Worm (Caenorhabditis elegans) whole organism, midembryonic: ENCODE results near the gene prdm-14.

Source experiments
- T22C8.4 ChIP-seq: fragments of 200-800 bp; sonication (Bioruptor generic); IDR thresholded peaks from 2 replicates; pipeline ENCODE4 v1.3.6; 2022; ENCODE audit warnings: missing genetic modification characterization, missing compliant biosample characterization
- cog-1 ChIP-seq: sonication (generic microtip); optimal IDR thresholded peaks from 2 replicates; lab custom pipeline; 2016; ENCODE audit warnings: missing genetic modification characterization, missing compliant biosample characterization
- flt-1 ChIP-seq: fragments of 200-800 bp; sonication (Bioruptor generic); IDR thresholded peaks from 2 replicates; pipeline ENCODE4 v1.3.6; 2022; ENCODE audit warnings: missing genetic modification characterization, missing compliant biosample characterization
- klf-2 ChIP-seq: fragments of 200-800 bp; sonication (Bioruptor generic); conservative IDR thresholded peaks from 2 replicates; pipeline ENCODE4 v1.3.6; 2022; ENCODE audit warnings: missing genetic modification reagents, missing genetic modification characterization, missing compliant biosample characterization
- med-1 ChIP-seq: sonication (generic microtip); optimal IDR thresholded peaks from 2 replicates; lab custom pipeline; 2017; ENCODE audit warnings: missing genetic modification characterization, mild to moderate bottlenecking, missing compliant biosample characterization, antibody characterized with exemption, missing genetic modification reagents; ENCODE audit not compliant: insufficient read depth
- ref-1 ChIP-seq: fragments of 200-800 bp; sonication (Bioruptor generic); conservative IDR thresholded peaks from 2 replicates; pipeline ENCODE4 v1.3.6; 2022; ENCODE audit warnings: missing genetic modification reagents, missing genetic modification characterization, missing compliant biosample characterization
- tab-1 ChIP-seq: fragments of 200-800 bp; sonication (Bioruptor generic); IDR thresholded peaks from 2 replicates; pipeline ENCODE4 v1.3.6; 2022; ENCODE audit warnings: missing genetic modification characterization, missing compliant biosample characterization
- ztf-23 ChIP-seq: fragments of 200-800 bp; sonication (Bioruptor generic); IDR thresholded peaks from 2 replicates; pipeline ENCODE4 v1.3.6; 2022; ENCODE audit warnings: missing genetic modification reagents, missing genetic modification characterization, missing compliant biosample characterization
- ztf-29 ChIP-seq: fragments of 200-800 bp; sonication (Bioruptor generic); IDR thresholded peaks from 2 replicates; pipeline ENCODE4 v1.3.6; 2022; ENCODE audit warnings: missing genetic modification reagents, missing genetic modification characterization, missing compliant biosample characterization

Gene prdm-14

DNA sequence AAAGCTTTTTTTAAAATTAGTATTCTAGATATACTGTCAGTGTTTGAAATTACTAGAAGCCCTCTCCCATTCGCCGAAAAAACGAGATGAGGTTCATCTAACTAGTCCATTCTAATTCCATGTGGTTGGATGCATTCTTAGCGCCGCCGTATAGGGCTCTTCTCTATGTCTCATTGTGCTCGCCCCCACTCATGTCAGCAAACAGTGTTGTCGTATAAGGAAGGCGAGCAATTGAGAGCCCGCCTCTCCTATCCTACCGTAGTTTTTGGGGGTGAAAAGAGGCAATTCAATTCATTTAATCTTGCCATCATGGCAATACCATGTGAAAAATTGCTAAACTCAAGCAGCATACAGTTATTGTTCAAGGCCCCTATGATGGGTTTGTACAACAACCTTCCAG lies 2.6 kb downstream of the prdm-14 start, which contains the start of gene F47E1.20:
Gene F47E1.20, plus strand, starts transcription at position 301 of the 400 bp plus-strand sequence.
- TF ChIP-seq cog-1 (tag; lab: Kevin White, UChicago) (no peak), ref-1 (no peak), klf-2 (GFP tag; lab: Robert Waterston, UW) (no peak), ztf-29 (no peak), flt-1 (GFP tag; lab: Robert Waterston, UW) (no peak), ztf-23 (GFP tag; lab: Robert Waterston, UW) (no peak), T22C8.4 (GFP tag; lab: Robert Waterston, UW) (no peak), med-1 (no peak), tab-1 (GFP tag; lab: Robert Waterston, UW) (no peak)

DNA sequence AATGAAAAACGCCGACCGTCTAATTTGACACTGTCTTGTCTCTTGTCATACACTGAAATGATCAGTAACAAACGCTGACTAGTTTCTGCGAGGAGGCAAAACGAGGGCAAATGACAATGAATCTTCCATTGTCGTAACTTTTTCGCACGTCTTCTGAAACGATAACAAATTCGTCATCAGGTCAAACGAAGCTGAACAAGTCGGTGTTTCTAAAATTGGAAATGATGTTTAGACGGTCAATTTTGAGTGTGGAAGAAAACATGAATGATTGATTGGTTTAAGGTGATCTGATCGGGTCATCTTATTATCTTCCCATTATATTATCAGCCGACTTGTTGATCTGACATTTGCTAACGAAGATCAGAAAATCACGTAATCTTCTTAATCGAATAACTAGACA lies 7.4 kb downstream of the prdm-14 start:
- TF ChIP-seq ztf-29 (no peak), ztf-23 (GFP tag; lab: Robert Waterston, UW) (no peak), ref-1 (no peak), tab-1 (GFP tag; lab: Robert Waterston, UW) (no peak), med-1 (no peak), cog-1 (tag; lab: Kevin White, UChicago) (no peak), T22C8.4 (GFP tag; lab: Robert Waterston, UW) (no peak)

DNA sequence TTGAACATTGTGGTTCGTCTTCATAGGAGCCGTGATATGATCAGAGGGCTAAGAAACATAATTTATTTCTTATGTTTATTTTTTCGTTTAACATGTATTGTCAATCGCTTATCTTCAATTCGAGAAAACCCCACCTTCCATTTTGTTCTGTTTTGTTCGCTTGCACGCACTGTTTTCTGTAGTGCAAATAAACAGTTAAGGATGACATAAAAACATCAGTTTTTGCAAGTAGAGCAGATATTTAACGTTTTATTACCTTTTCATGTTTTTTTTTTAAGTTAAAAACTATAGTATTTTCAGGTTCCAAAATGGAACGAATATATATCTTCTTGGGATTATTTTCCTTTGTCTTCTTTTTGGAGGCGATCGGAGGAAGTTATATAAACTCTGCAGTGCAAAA lies 11.3 kb downstream of the prdm-14 start, which contains the start of gene F47E1.2:
Gene F47E1.2, plus strand, starts transcription at position 301 of the 400 bp plus-strand sequence.
- TF ChIP-seq ztf-29 (no peak), klf-2 (GFP tag; lab: Robert Waterston, UW) (no peak), T22C8.4 (GFP tag; lab: Robert Waterston, UW) (no peak), tab-1 (GFP tag; lab: Robert Waterston, UW) (no peak), cog-1 (tag; lab: Kevin White, UChicago) (no peak), ztf-23 (GFP tag; lab: Robert Waterston, UW) (no peak), med-1 (no peak), ref-1 (no peak), flt-1 (GFP tag; lab: Robert Waterston, UW) (no peak)

DNA sequence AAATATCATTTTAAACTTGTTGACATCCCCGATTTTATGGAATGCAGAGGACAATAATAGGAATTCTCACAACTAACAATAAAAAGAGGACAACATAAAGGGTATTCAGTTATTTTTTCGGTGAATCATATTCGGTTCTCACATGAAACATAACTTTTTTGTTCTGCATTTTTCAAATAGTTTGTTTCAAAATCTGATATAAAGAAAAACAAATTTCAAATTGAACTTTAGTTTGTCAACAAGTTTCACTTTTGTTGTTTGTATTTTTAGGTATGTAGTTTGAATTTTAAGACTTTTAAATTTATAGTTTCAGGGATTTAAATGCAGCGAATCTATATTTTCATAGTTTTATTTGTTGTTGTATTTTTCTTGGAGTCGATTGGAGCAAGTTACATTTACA lies 16.5 kb downstream of the prdm-14 start, which contains the start of gene F47E1.4:
Gene F47E1.4, plus strand, starts transcription at position 301 of the 400 bp plus-strand sequence.
- TF ChIP-seq flt-1 (GFP tag; lab: Robert Waterston, UW) (no peak), cog-1 (tag; lab: Kevin White, UChicago) (no peak), ztf-23 (GFP tag; lab: Robert Waterston, UW) (no peak), ref-1 (no peak), tab-1 (GFP tag; lab: Robert Waterston, UW) (no peak), med-1 (no peak), ztf-29 (no peak), T22C8.4 (GFP tag; lab: Robert Waterston, UW) (no peak), klf-2 (GFP tag; lab: Robert Waterston, UW) (no peak)

DNA sequence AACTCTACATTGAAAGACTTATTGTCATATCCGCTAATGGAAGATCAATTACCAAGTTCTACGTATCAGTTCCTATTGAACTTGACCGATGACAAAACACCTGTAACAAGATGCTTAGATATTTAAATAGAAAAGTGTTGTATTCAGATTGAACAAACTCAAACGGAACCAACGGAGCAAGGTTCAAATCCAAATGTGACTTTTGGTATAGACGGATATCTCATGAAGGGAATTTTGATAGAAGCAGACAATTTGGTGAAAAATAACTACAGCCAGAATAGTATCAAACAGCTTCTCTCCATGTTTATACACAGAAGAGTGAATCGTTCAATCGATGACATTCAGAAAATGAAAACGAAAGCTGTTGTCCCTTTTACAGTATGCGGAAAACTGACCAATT lies 17.4 kb downstream of the prdm-14 start:
- TF ChIP-seq cog-1 (tag; lab: Kevin White, UChicago) (no peak), med-1 (no peak), flt-1 (GFP tag; lab: Robert Waterston, UW) (no peak), klf-2 (GFP tag; lab: Robert Waterston, UW) (no peak), tab-1 (GFP tag; lab: Robert Waterston, UW) (no peak), ref-1 (no peak), ztf-29 (no peak), ztf-23 (GFP tag; lab: Robert Waterston, UW) (no peak), T22C8.4 (GFP tag; lab: Robert Waterston, UW) (no peak)

- no peak for TF ChIP-seq ztf-23 (GFP tag; lab: Robert Waterston, UW)
- no peak for TF ChIP-seq T22C8.4 (GFP tag; lab: Robert Waterston, UW)
- no peak for TF ChIP-seq ztf-29
- no peak for TF ChIP-seq cog-1 (tag; lab: Kevin White, UChicago)
- TF ChIP-seq tab-1 (GFP tag; lab: Robert Waterston, UW), result no peak
- no peak for TF ChIP-seq flt-1 (GFP tag; lab: Robert Waterston, UW)
- no peak for TF ChIP-seq klf-2 (GFP tag; lab: Robert Waterston, UW)
- no peak for TF ChIP-seq med-1
These were observed 21.3 kb downstream of the prdm-14 start for ce11 chrX:9067230-9067822.

DNA sequence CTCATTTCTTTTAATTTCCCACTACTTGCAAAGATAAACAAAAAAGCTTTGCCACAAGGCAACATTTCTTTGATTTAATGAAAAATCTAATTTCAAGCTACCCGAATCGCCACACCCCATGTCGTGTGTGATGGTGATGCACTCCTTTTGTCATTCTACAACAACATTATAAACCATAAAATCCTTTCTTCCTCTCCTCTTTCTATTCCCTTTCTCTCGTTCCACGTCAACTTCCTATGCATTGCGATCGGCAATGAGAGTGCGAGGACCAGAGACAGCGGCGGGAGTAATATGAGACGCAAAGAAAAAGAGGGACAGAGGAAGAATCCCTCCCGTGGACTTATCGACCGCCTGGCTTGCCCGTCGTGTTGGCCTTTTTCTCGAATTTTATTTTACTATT lies 22.1 kb downstream of the prdm-14 start:
- TF ChIP-seq T22C8.4 (GFP tag; lab: Robert Waterston, UW) (0 out of 2 replicates have a peak, but pooled peaks have one; percentile 29), klf-2 (GFP tag; lab: Robert Waterston, UW) (no peak), ztf-23 (GFP tag; lab: Robert Waterston, UW) (no peak), cog-1 (tag; lab: Kevin White, UChicago) (peak; percentile 46)

DNA sequence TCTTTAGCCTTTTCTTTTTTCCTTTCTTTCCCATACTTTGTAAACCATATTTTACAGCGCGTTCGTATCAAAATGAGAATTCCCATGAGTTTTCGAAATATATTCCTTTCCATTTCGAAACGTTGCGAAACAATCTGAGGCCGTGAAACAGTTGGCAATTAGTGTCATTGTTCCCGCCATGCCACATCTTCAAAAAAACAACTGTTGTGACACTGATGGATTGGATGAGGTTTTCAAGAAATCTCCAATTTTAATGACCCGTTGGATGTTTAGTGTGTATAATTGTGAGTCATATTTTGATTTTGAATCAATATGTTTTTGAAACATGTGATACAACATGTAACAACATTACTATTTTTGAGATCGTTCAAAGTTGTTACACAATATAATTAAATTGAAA lies 23.1 kb downstream of the prdm-14 start:
- TF ChIP-seq flt-1 (GFP tag; lab: Robert Waterston, UW) (no peak), T22C8.4 (GFP tag; lab: Robert Waterston, UW) (no peak), ztf-23 (GFP tag; lab: Robert Waterston, UW) (no peak)

ce11 chrX:9074497-9074896 lies 28.5 kb downstream of the prdm-14 start:
- TF ChIP-seq tab-1 (GFP tag; lab: Robert Waterston, UW) (no peak), T22C8.4 (GFP tag; lab: Robert Waterston, UW) (no peak), cog-1 (tag; lab: Kevin White, UChicago) (no peak), ztf-23 (GFP tag; lab: Robert Waterston, UW) (no peak), ztf-29 (no peak), klf-2 (GFP tag; lab: Robert Waterston, UW) (no peak), ref-1 (no peak), flt-1 (GFP tag; lab: Robert Waterston, UW) (no peak), med-1 (no peak)

DNA sequence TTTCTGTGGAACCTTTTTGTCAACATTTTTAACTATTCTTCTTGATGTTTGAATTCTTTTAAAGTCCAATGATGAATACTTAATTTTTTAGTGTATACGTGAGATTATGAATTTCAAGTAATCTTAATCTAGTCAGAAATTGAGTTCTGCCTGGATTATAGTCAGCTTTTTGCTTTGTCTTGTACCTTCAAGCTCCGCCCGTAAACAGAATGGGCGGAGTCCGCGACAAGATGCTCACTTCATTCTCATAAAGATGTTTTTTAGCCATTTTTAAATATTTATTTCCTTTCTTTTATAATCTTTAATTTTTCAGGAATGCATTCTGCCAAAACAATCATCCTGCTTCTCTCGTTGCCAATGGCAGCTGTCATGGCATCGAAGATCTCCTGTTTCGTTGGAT lies 30.9 kb downstream of the prdm-14 start, which contains the start of gene F47E1.1:
Gene F47E1.1, plus strand, starts transcription at position 301 of the 400 bp plus-strand sequence.
- TF ChIP-seq ref-1 (no peak), med-1 (no peak), flt-1 (GFP tag; lab: Robert Waterston, UW) (no peak), klf-2 (GFP tag; lab: Robert Waterston, UW) (no peak), cog-1 (tag; lab: Kevin White, UChicago) (no peak), ztf-23 (GFP tag; lab: Robert Waterston, UW) (no peak), tab-1 (GFP tag; lab: Robert Waterston, UW) (no peak), T22C8.4 (GFP tag; lab: Robert Waterston, UW) (no peak)
